Worm (Caenorhabditis elegans) whole organism, L4 larva: ENCODE data around the gene set-20.

ENCODE experiments used
- D1046.2 ChIP-seq: fragments of 200-800 bp; sonication (Bioruptor generic); IDR thresholded peaks from 2 replicates; pipeline ENCODE4 v1.3.6; 2022; ENCODE audit warnings: missing genetic modification characterization, missing compliant biosample characterization
- F10B5.3 ChIP-seq: sonication (generic microtip); optimal IDR thresholded peaks from 2 replicates; lab custom pipeline; 2016; ENCODE audit warnings: mild to moderate bottlenecking, missing genetic modification characterization, missing compliant biosample characterization
- F44E2.7 ChIP-seq: fragments of 200-800 bp; sonication (Bioruptor generic); IDR thresholded peaks from 2 replicates; pipeline ENCODE4 v2.1.2; 2022; ENCODE audit warnings: missing genetic modification characterization, missing compliant biosample characterization
- T20F7.1 ChIP-seq: fragments of 200-800 bp; sonication (Bioruptor generic); optimal IDR thresholded peaks from 2 replicates; lab custom pipeline; 2018; ENCODE audit warnings: mild to moderate bottlenecking, missing genetic modification characterization, missing compliant biosample characterization
- T26A8.4 ChIP-seq: fragments of 200-800 bp; sonication (Bioruptor generic); IDR thresholded peaks from 2 replicates; pipeline ENCODE4 v1.3.6; 2022; ENCODE audit warnings: missing genetic modification characterization, missing compliant biosample characterization
- Y48G9A.11 ChIP-seq: fragments of 200-800 bp; sonication (Bioruptor generic); IDR thresholded peaks from 2 replicates; pipeline ENCODE4 v1.3.6; 2022; ENCODE audit warnings: missing genetic modification reagents, missing genetic modification characterization, missing compliant biosample characterization
- Y75B8A.6 ChIP-seq: fragments of 200-800 bp; sonication (Bioruptor generic); IDR thresholded peaks from 2 replicates; pipeline ENCODE4 v1.3.6; 2022; ENCODE audit warnings: missing genetic modification reagents, missing genetic modification characterization, missing compliant biosample characterization
- ZK337.2 ChIP-seq: fragments of 200-800 bp; sonication (Bioruptor generic); IDR thresholded peaks from 2 replicates; pipeline ENCODE4 v1.3.6; 2022; ENCODE audit warnings: missing genetic modification reagents, missing genetic modification characterization, missing compliant biosample characterization
- aha-1 ChIP-seq: fragments of 150-350 bp; peaks from one replicate; lab custom pipeline; 2014; ENCODE audit warnings: missing biosample characterization, missing genetic modification characterization
- aly-2 ChIP-seq: sonication (generic microtip); optimal IDR thresholded peaks from 2 replicates; lab custom pipeline; 2018; ENCODE audit warnings: missing biosample characterization, missing genetic modification characterization
- arid-1 ChIP-seq: fragments of 200-800 bp; sonication (Bioruptor generic); conservative IDR thresholded peaks from 2 replicates; pipeline ENCODE4 v1.3.6; 2022; ENCODE audit warnings: missing genetic modification reagents, missing genetic modification characterization, missing compliant biosample characterization
- ceh-20 ChIP-seq: fragments of 200-800 bp; sonication (Bioruptor generic); IDR thresholded peaks from 2 replicates; pipeline ENCODE4 v1.3.6; 2022; ENCODE audit warnings: missing genetic modification reagents, missing genetic modification characterization, missing compliant biosample characterization
- ceh-32 ChIP-seq: sonication (generic microtip); optimal IDR thresholded peaks from 2 replicates; lab custom pipeline; 2016; ENCODE audit warnings: mild to moderate bottlenecking, missing genetic modification characterization, missing compliant biosample characterization; ENCODE audit not compliant: poor library complexity
- ceh-44 ChIP-seq: fragments of 200-800 bp; sonication (Bioruptor generic); IDR thresholded peaks from 2 replicates; pipeline ENCODE4 v1.3.6; 2022; ENCODE audit warnings: missing genetic modification reagents, missing genetic modification characterization, missing compliant biosample characterization
- ceh-62 ChIP-seq: sonication (generic microtip); optimal IDR thresholded peaks from 2 replicates; lab custom pipeline; 2017; ENCODE audit warnings: missing biosample characterization, missing genetic modification characterization
- ces-1 ChIP-seq: fragments of 150-350 bp; sonication (generic microtip); optimal IDR thresholded peaks from 4 replicates; lab custom pipeline; 2014; ENCODE audit warnings: missing biosample characterization, missing genetic modification reagents, missing genetic modification characterization
- daf-8 ChIP-seq: fragments of 200-800 bp; sonication (Bioruptor generic); IDR thresholded peaks from 2 replicates; pipeline ENCODE4 v1.3.6; 2022; ENCODE audit warnings: missing genetic modification characterization, missing compliant biosample characterization
- dmd-9 ChIP-seq: fragments of 200-800 bp; sonication (Bioruptor generic); IDR thresholded peaks from 2 replicates; pipeline ENCODE4 v1.3.6; 2022; ENCODE audit warnings: missing genetic modification reagents, missing genetic modification characterization, missing compliant biosample characterization
- dpl-1 ChIP-seq: fragments of 150-350 bp; optimal IDR thresholded peaks from 2 replicates; lab custom pipeline; 2014; ENCODE audit warnings: missing biosample characterization, missing genetic modification reagents, missing genetic modification characterization
- egl-43 ChIP-seq: fragments of 200-800 bp; sonication (Bioruptor generic); IDR thresholded peaks from 2 replicates; pipeline ENCODE4 v1.3.6; 2022; ENCODE audit warnings: missing genetic modification reagents, missing genetic modification characterization, missing compliant biosample characterization
- fos-1 ChIP-seq: fragments of 150-350 bp; optimal IDR thresholded peaks from 2 replicates; lab custom pipeline; 2014; ENCODE audit warnings: missing biosample characterization, missing genetic modification characterization
- lim-7 ChIP-seq: fragments of 200-800 bp; sonication (Bioruptor generic); IDR thresholded peaks from 2 replicates; pipeline ENCODE4 v1.3.6; 2022; ENCODE audit warnings: missing genetic modification characterization, missing compliant biosample characterization
- lin-13 ChIP-seq: fragments of 150-350 bp; optimal IDR thresholded peaks from 2 replicates; lab custom pipeline; 2014; ENCODE audit warnings: missing biosample characterization, missing genetic modification reagents, missing genetic modification characterization
- lin-38 ChIP-seq: fragments of 200-800 bp; sonication (Bioruptor generic); IDR thresholded peaks from 2 replicates; pipeline ENCODE4 v1.3.6; 2022; ENCODE audit warnings: missing genetic modification reagents, missing genetic modification characterization, missing compliant biosample characterization
- madf-9 ChIP-seq: fragments of 200-800 bp; sonication (Bioruptor generic); conservative IDR thresholded peaks from 2 replicates; pipeline ENCODE4 v1.3.6; 2022; ENCODE audit warnings: missing genetic modification reagents, missing genetic modification characterization, missing compliant biosample characterization
- nhr-10 ChIP-seq: fragments of 150-350 bp; optimal IDR thresholded peaks from 2 replicates; lab custom pipeline; 2014; ENCODE audit warnings: missing biosample characterization, missing genetic modification characterization
- nhr-11 ChIP-seq: fragments of 150-350 bp; optimal IDR thresholded peaks from 2 replicates; lab custom pipeline; 2014; ENCODE audit warnings: missing biosample characterization, missing genetic modification characterization
- nhr-111 ChIP-seq: fragments of 200-800 bp; sonication (Bioruptor generic); optimal IDR thresholded peaks from 2 replicates; lab custom pipeline; 2018; ENCODE audit warnings: mild to moderate bottlenecking, missing genetic modification characterization, missing compliant biosample characterization
- nhr-237 ChIP-seq: sonication (generic microtip); optimal IDR thresholded peaks from 2 replicates; lab custom pipeline; 2017; ENCODE audit warnings: missing biosample characterization, missing genetic modification characterization
- nhr-25 ChIP-seq: sonication (generic microtip); optimal IDR thresholded peaks from 2 replicates; lab custom pipeline; 2017; ENCODE audit warnings: missing genetic modification characterization, mild to moderate bottlenecking, missing compliant biosample characterization, antibody characterized with exemption, moderate library complexity, borderline replicate concordance; ENCODE audit not compliant: insufficient read depth
- nhr-41 ChIP-seq: fragments of 200-800 bp; sonication (Bioruptor generic); IDR thresholded peaks from 2 replicates; pipeline ENCODE4 v1.3.6; 2022; ENCODE audit warnings: missing genetic modification reagents, missing genetic modification characterization, missing compliant biosample characterization
- nhr-42 ChIP-seq: fragments of 200-800 bp; sonication (Bioruptor generic); IDR thresholded peaks from 2 replicates; pipeline ENCODE4 v1.3.6; 2022; ENCODE audit warnings: missing genetic modification characterization, missing compliant biosample characterization
- nhr-48 ChIP-seq: sonication (generic microtip); optimal IDR thresholded peaks from 2 replicates; lab custom pipeline; 2016; ENCODE audit warnings: mild to moderate bottlenecking, missing genetic modification characterization, missing compliant biosample characterization
- nhr-6 ChIP-seq: fragments of 150-350 bp; optimal IDR thresholded peaks from 2 replicates; lab custom pipeline; 2014; ENCODE audit warnings: missing biosample characterization, missing genetic modification characterization
- nhr-76 ChIP-seq: fragments of 150-350 bp; optimal IDR thresholded peaks from 2 replicates; lab custom pipeline; 2014; ENCODE audit warnings: missing biosample characterization, missing genetic modification characterization
- php-3 ChIP-seq: fragments of 200-800 bp; sonication (Bioruptor generic); IDR thresholded peaks from 2 replicates; pipeline ENCODE4 v1.3.6; 2022; ENCODE audit warnings: missing genetic modification reagents, missing genetic modification characterization, missing compliant biosample characterization
- saeg-2 ChIP-seq: fragments of 200-800 bp; sonication (Bioruptor generic); IDR thresholded peaks from 2 replicates; pipeline ENCODE4 v1.3.6; 2022; ENCODE audit warnings: missing genetic modification reagents, missing genetic modification characterization, missing compliant biosample characterization
- sdz-12 ChIP-seq: fragments of 200-800 bp; sonication (Bioruptor generic); optimal IDR thresholded peaks from 2 replicates; lab custom pipeline; 2018; ENCODE audit warnings: mild to moderate bottlenecking, missing genetic modification characterization, missing compliant biosample characterization
- unc-130 ChIP-seq: sonication (generic microtip); optimal IDR thresholded peaks from 2 replicates; lab custom pipeline; 2016; ENCODE audit warnings: missing genetic modification reagents, missing genetic modification characterization, missing compliant biosample characterization
- unc-39 ChIP-seq: sonication (generic microtip); optimal IDR thresholded peaks from 2 replicates; lab custom pipeline; 2017; ENCODE audit warnings: missing biosample characterization, missing genetic modification characterization
- zag-1 ChIP-seq: fragments of 150-350 bp; optimal IDR thresholded peaks from 2 replicates; lab custom pipeline; 2014; ENCODE audit warnings: missing biosample characterization, missing genetic modification characterization
- ztf-7 ChIP-seq: fragments of 150-350 bp; optimal IDR thresholded peaks from 2 replicates; lab custom pipeline; 2014; ENCODE audit warnings: missing biosample characterization, missing genetic modification characterization

set-20 gene

DNA sequence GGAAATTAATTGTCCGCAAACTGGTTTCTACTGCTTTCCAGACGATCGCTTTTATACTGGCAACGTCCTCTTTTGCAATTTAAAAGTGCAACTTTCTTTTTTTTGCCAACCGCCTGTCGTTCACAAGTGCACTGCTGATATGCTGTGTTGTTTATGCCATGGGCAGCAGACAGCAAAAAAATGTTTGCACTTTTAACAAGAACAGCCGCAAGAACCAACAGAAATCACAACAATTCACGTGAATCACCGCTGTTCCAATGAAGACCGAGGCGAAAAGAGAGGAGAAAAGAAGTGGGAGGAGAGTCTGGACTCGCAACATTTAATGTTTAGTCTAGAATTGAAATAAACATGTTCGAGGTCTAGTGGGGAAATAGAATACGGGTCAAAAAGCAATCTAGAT lies 32.1 kb downstream of the set-20 start, which contains the start of gene T22B7.7 (continued):
- TF ChIP-seq nhr-42 = no peak
- TF ChIP-seq Y75B8A.6 (GFP tag; lab: Robert Waterston, UW) = no peak
- no peak for TF ChIP-seq sdz-12
- no peak for TF ChIP-seq dmd-9 (GFP tag; lab: Robert Waterston, UW)
- TF ChIP-seq saeg-2 (GFP tag; lab: Robert Waterston, UW) = no peak
- TF ChIP-seq arid-1 (GFP tag; lab: Robert Waterston, UW) = no peak
- TF ChIP-seq egl-43 (GFP tag; lab: Robert Waterston, UW) = no peak
- no peak for TF ChIP-seq F44E2.7 (GFP tag; lab: Robert Waterston, UW)
- TF ChIP-seq zag-1 (tag; lab: Kevin White, UChicago) = no peak
- TF ChIP-seq ZK337.2 (GFP tag; lab: Robert Waterston, UW) = no peak
- TF ChIP-seq dpl-1 (GFP tag; lab: Kevin White, UChicago) = no peak
- no peak for TF ChIP-seq nhr-10
- TF ChIP-seq nhr-76 (tag; lab: Kevin White, UChicago) = no peak
- no peak for TF ChIP-seq ceh-32 (tag; lab: Kevin White, UChicago)
- TF ChIP-seq T26A8.4 = no peak
- TF ChIP-seq, all 104 proteins: peak for 18

DNA sequence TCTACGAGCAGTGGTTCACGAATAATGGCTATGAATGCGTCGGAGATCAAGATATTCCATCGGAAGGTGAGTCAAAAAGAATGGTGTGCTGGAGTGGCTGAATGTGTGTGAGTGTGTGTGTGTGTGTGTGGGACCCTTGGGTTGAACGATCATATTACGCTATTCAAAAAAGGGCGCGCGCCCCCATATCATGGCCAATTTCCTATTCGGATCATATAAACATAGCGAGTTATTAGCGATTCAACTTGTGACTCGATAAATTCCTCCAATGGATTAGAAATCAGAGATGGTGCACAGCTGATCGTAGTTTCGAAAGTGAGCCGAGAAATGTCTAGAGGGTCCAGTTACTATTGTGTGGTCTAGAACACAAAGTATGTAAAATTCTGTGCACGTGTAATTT lies 38.1 kb downstream of the set-20 start, which contains the start of gene srv-7:
Gene srv-7, minus strand, starts transcription at position 101 of the 400 bp plus-strand sequence.
- TF ChIP-seq aha-1 (tag; lab: Kevin White, UChicago) (no peak), ces-1 (GFP tag; lab: Kevin White, UChicago) (no peak), lim-7 (GFP tag; lab: Robert Waterston, UW) (no peak), arid-1 (GFP tag; lab: Robert Waterston, UW) (no peak), ztf-7 (tag; lab: Kevin White, UChicago) (no peak), ceh-44 (GFP tag; lab: Robert Waterston, UW) (no peak), F10B5.3 (tag; lab: Kevin White, UChicago) (no peak), nhr-111 (GFP tag; lab: Kevin White, UChicago) (no peak), ceh-20 (GFP tag; lab: Robert Waterston, UW) (no peak), ceh-62 (tag; lab: Kevin White, UChicago) (no peak), unc-130 (no peak), egl-43 (GFP tag; lab: Robert Waterston, UW) (no peak), nhr-6 (tag; lab: Kevin White, UChicago) (no peak), aly-2 (tag; lab: Kevin White, UChicago) (no peak), nhr-25 (tag; lab: Kevin White, UChicago) (no peak), nhr-11 (tag; lab: Kevin White, UChicago) (no peak), lin-38 (GFP tag; lab: Robert Waterston, UW) (no peak), lin-13 (no peak), T26A8.4 (no peak), nhr-41 (GFP tag; lab: Robert Waterston, UW) (no peak)

DNA sequence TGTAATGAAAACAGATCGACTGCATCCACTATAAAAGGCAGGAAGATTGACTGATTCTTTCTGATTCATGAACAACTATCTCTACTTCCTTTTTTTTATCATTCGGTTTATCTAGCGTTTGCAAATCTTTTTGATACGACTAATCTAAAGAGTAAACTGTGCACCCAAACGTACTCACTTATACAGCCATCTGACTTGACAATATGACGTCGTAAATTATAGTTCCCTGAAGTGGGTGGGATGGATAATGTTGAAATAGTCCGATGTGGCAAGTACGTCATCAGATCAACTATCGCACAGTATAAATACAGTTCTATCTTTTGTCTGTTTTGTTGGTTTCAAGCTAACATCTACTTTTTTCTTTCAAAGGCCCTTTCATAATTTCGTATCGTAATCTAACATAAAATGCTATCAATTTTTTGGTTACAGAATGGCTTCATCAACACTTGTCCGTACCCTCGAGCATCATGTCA lies 39.0 kb downstream of the set-20 start, which contains the start of gene T22B7.3:
Gene T22B7.3, plus strand, starts transcription at position 423 of the 473 bp plus-strand sequence.
- TF ChIP-seq T20F7.1 (no peak), nhr-237 (no peak), ceh-20 (GFP tag; lab: Robert Waterston, UW) (no peak), unc-39 (no peak), D1046.2 (GFP tag; lab: Robert Waterston, UW) (no peak), ceh-44 (GFP tag; lab: Robert Waterston, UW) (no peak), ceh-62 (tag; lab: Kevin White, UChicago) (no peak), Y48G9A.11 (GFP tag; lab: Robert Waterston, UW) (no peak), nhr-11 (tag; lab: Kevin White, UChicago) (no peak), zag-1 (tag; lab: Kevin White, UChicago) (no peak), lin-13 (no peak), fos-1 (no peak), sdz-12 (no peak), daf-8 (GFP tag; lab: Robert Waterston, UW) (no peak), nhr-48 (tag; lab: Kevin White, UChicago) (peak; percentile 61), php-3 (GFP tag; lab: Robert Waterston, UW) (0 out of 2 replicates have a peak, but pooled peaks have one; percentile 33), madf-9 (GFP tag; lab: Robert Waterston, UW) (no peak)
